Worm (Caenorhabditis elegans) whole organism, young adult: ENCODE measurements around the gene srx-87.
A peak's percentile ranks its signal among the peaks of the same experiment; 100 is the strongest.

Source experiments
- D2030.7 ChIP-seq: fragments of 200-800 bp; sonication (Bioruptor generic); IDR thresholded peaks from 2 replicates; pipeline ENCODE4 v1.3.6; 2022; ENCODE audit warnings: missing genetic modification reagents, missing genetic modification characterization, missing compliant biosample characterization
- F23B12.7 ChIP-seq: sonication (generic microtip); optimal IDR thresholded peaks from 2 replicates; lab custom pipeline; 2017; ENCODE audit warnings: missing genetic modification characterization, mild to moderate bottlenecking, missing compliant biosample characterization, antibody characterized with exemption, moderate library complexity; ENCODE audit not compliant: insufficient read depth
- F39B2.1 ChIP-seq: fragments of 200-800 bp; sonication (Bioruptor generic); IDR thresholded peaks from 2 replicates; pipeline ENCODE4 v1.3.6; 2022; ENCODE audit warnings: missing genetic modification reagents, missing genetic modification characterization, missing compliant biosample characterization
- F49E8.2 ChIP-seq: sonication (generic microtip); optimal IDR thresholded peaks from 3 replicates; lab custom pipeline; 2017; ENCODE audit warnings: missing genetic modification characterization, mild to moderate bottlenecking, missing compliant biosample characterization, antibody characterized with exemption, moderate library complexity; ENCODE audit not compliant: insufficient read depth
- K11D2.4 ChIP-seq: fragments of 200-800 bp; sonication (Bioruptor generic); IDR thresholded peaks from 2 replicates; pipeline ENCODE4 v1.3.6; 2022; ENCODE audit warnings: missing genetic modification reagents, missing genetic modification characterization, missing compliant biosample characterization
- T26A5.8 ChIP-seq: sonication (generic microtip); optimal IDR thresholded peaks from 2 replicates; lab custom pipeline; 2016; ENCODE audit warnings: missing genetic modification characterization, missing compliant biosample characterization
- Y56A3A.18 ChIP-seq: fragments of 200-800 bp; sonication (Bioruptor generic); IDR thresholded peaks from 2 replicates; pipeline ENCODE4 v1.3.6; 2022; ENCODE audit warnings: missing genetic modification reagents, missing genetic modification characterization, missing compliant biosample characterization
- Y79H2A.3 ChIP-seq: fragments of 200-800 bp; sonication (Bioruptor generic); conservative IDR thresholded peaks from 2 replicates; pipeline ENCODE4 v1.3.6; 2022; ENCODE audit warnings: missing genetic modification reagents, missing genetic modification characterization, missing compliant biosample characterization
- Y95B8A.8 ChIP-seq: fragments of 200-800 bp; sonication (Bioruptor generic); IDR thresholded peaks from 2 replicates; pipeline ENCODE4 v1.3.6; 2022; ENCODE audit warnings: missing genetic modification reagents, missing genetic modification characterization, missing compliant biosample characterization
- ZK185.1 ChIP-seq: sonication (generic microtip); optimal IDR thresholded peaks from 2 replicates; lab custom pipeline; 2016; ENCODE audit warnings: mild to moderate bottlenecking, missing genetic modification characterization, missing compliant biosample characterization; ENCODE audit not compliant: poor library complexity, severe bottlenecking
- aptf-3 ChIP-seq: fragments of 200-800 bp; sonication (Bioruptor generic); IDR thresholded peaks from 2 replicates; pipeline ENCODE4 v1.3.6; 2022; ENCODE audit warnings: missing genetic modification characterization, missing compliant biosample characterization
- athp-1 ChIP-seq: sonication (generic microtip); optimal IDR thresholded peaks from 2 replicates; lab custom pipeline; 2017; ENCODE audit warnings: mild to moderate bottlenecking, missing genetic modification characterization, missing compliant biosample characterization
- bed-1 ChIP-seq: fragments of 200-800 bp; sonication (Bioruptor generic); IDR thresholded peaks from 2 replicates; pipeline ENCODE4 v1.3.6; 2022; ENCODE audit warnings: missing genetic modification reagents, missing genetic modification characterization, missing compliant biosample characterization
- ccch-3 ChIP-seq: fragments of 200-800 bp; sonication (Bioruptor generic); optimal IDR thresholded peaks from 2 replicates; lab custom pipeline; 2018; ENCODE audit warnings: mild to moderate bottlenecking, missing genetic modification characterization, missing compliant biosample characterization
- cebp-1 ChIP-seq, 2 experiments: fragments of 200-800 bp in 1 of 2; sonication (Bioruptor generic) in 1 of 2; sonication (generic microtip) in 1 of 2; IDR thresholded peaks in 1 of 2; optimal IDR thresholded peaks in 1 of 2; 2 replicates each; pipeline versions ENCODE4 v1.3.6 to Lab custom; 2017 to 2022; ENCODE audit warnings: missing compliant biosample characterization in 2 of 2, missing genetic modification characterization in 2 of 2, mild to moderate bottlenecking in 1 of 2, missing genetic modification reagents in 1 of 2, moderate library complexity in 1 of 2
- cebp-2 ChIP-seq: fragments of 200-800 bp; sonication (Bioruptor generic); IDR thresholded peaks from 2 replicates; pipeline ENCODE4 v1.3.6; 2022; ENCODE audit warnings: missing genetic modification characterization, missing compliant biosample characterization
- ceh-100 ChIP-seq: fragments of 200-800 bp; sonication (Bioruptor generic); IDR thresholded peaks from 2 replicates; pipeline ENCODE4 v1.3.6; 2022; ENCODE audit warnings: missing genetic modification reagents, missing genetic modification characterization, missing compliant biosample characterization
- ceh-79 ChIP-seq: sonication (generic microtip); optimal IDR thresholded peaks from 2 replicates; lab custom pipeline; 2017; ENCODE audit warnings: mild to moderate bottlenecking, missing genetic modification characterization, missing compliant biosample characterization
- dpff-1 ChIP-seq: sonication (generic microtip); optimal IDR thresholded peaks from 2 replicates; lab custom pipeline; 2017; ENCODE audit warnings: mild to moderate bottlenecking, missing genetic modification characterization, missing compliant biosample characterization
- efl-1 ChIP-seq: fragments of 150-350 bp; optimal IDR thresholded peaks from 2 replicates; lab custom pipeline; 2014; ENCODE audit warnings: missing biosample characterization, missing genetic modification reagents, missing genetic modification characterization
- egl-44 ChIP-seq: fragments of 200-800 bp; sonication (Bioruptor generic); IDR thresholded peaks from 2 replicates; pipeline ENCODE4 v1.3.6; 2022; ENCODE audit warnings: missing genetic modification reagents, missing genetic modification characterization, missing compliant biosample characterization
- fkh-3 ChIP-seq: sonication (generic microtip); optimal IDR thresholded peaks from 2 replicates; lab custom pipeline; 2016; ENCODE audit warnings: mild to moderate bottlenecking, missing genetic modification characterization, missing compliant biosample characterization
- gei-17 ChIP-seq: fragments of 200-800 bp; sonication (Bioruptor generic); optimal IDR thresholded peaks from 2 replicates; lab custom pipeline; 2018; ENCODE audit warnings: mild to moderate bottlenecking, missing genetic modification characterization, missing compliant biosample characterization
- hlh-12 ChIP-seq: sonication (generic microtip); optimal IDR thresholded peaks from 2 replicates; lab custom pipeline; 2016; ENCODE audit warnings: missing genetic modification characterization, missing compliant biosample characterization
- hmg-1.2 ChIP-seq: fragments of 200-800 bp; sonication (Bioruptor generic); IDR thresholded peaks from 2 replicates; pipeline ENCODE4 v1.3.6; 2022; ENCODE audit warnings: missing genetic modification reagents, missing genetic modification characterization, missing compliant biosample characterization
- lag-1 ChIP-seq: fragments of 200-800 bp; sonication (Bioruptor generic); IDR thresholded peaks from 2 replicates; pipeline ENCODE4 v1.3.6; 2022; ENCODE audit warnings: missing genetic modification reagents, missing genetic modification characterization, missing compliant biosample characterization
- let-607 ChIP-seq, 2 experiments: fragments of 200-800 bp in 1 of 2; sonication (Bioruptor generic) in 1 of 2; sonication (generic microtip) in 1 of 2; optimal IDR thresholded peaks; 2 replicates each; lab custom pipeline; 2016 to 2018; ENCODE audit warnings: mild to moderate bottlenecking in 2 of 2, missing compliant biosample characterization in 2 of 2, missing genetic modification characterization in 2 of 2, moderate library complexity in 2 of 2, missing genotype in 1 of 2
- lin-26 ChIP-seq: fragments of 200-800 bp; sonication (Bioruptor generic); IDR thresholded peaks from 2 replicates; pipeline ENCODE4 v1.3.6; 2022; ENCODE audit warnings: missing genetic modification reagents, missing genetic modification characterization, missing compliant biosample characterization
- lin-35 ChIP-seq, 3 experiments: fragments of 150-350 bp in 2 of 3; sonication (generic microtip) in 1 of 3; optimal IDR thresholded peaks; 2 replicates each; lab custom pipeline; 2014 to 2018; ENCODE audit warnings: missing biosample characterization in 3 of 3, missing genetic modification characterization in 3 of 3, missing genetic modification reagents in 3 of 3
- lin-40 ChIP-seq: sonication (generic microtip); optimal IDR thresholded peaks from 2 replicates; lab custom pipeline; 2016; ENCODE audit warnings: missing genetic modification characterization, mild to moderate bottlenecking, missing compliant biosample characterization, missing genotype, missing genetic modification reagents
- lin-54 ChIP-seq: fragments of 200-800 bp; sonication (Bioruptor generic); optimal IDR thresholded peaks from 2 replicates; lab custom pipeline; 2018; ENCODE audit warnings: mild to moderate bottlenecking, missing genetic modification characterization, missing compliant biosample characterization
- lsy-27 ChIP-seq: sonication (generic microtip); optimal IDR thresholded peaks from 2 replicates; lab custom pipeline; 2017; ENCODE audit warnings: missing genetic modification characterization, mild to moderate bottlenecking, missing compliant biosample characterization, antibody characterized with exemption, missing genotype, borderline replicate concordance; ENCODE audit not compliant: insufficient read depth
- madf-10 ChIP-seq: sonication (generic microtip); optimal IDR thresholded peaks from 2 replicates; lab custom pipeline; 2016; ENCODE audit warnings: mild to moderate bottlenecking, missing genetic modification characterization, missing compliant biosample characterization
- madf-6 ChIP-seq: fragments of 200-800 bp; sonication (Bioruptor generic); IDR thresholded peaks from 2 replicates; pipeline ENCODE4 v1.3.6; 2022; ENCODE audit warnings: missing genetic modification reagents, missing genetic modification characterization, missing compliant biosample characterization
- nfya-2 ChIP-seq: fragments of 200-800 bp; sonication (Bioruptor generic); IDR thresholded peaks from 2 replicates; pipeline ENCODE4 v1.3.6; 2022; ENCODE audit warnings: missing genetic modification reagents, missing genetic modification characterization, missing compliant biosample characterization
- nhr-179 ChIP-seq: sonication (generic microtip); optimal IDR thresholded peaks from 2 replicates; lab custom pipeline; 2016; ENCODE audit warnings: mild to moderate bottlenecking, missing genetic modification characterization, missing compliant biosample characterization
- pha-4 ChIP-seq: fragments of 150-350 bp; sonication (generic microtip); optimal IDR thresholded peaks from 2 replicates; lab custom pipeline; 2014; ENCODE audit warnings: missing biosample characterization, missing genetic modification reagents, missing genetic modification characterization
- rcor-1 ChIP-seq: fragments of 200-800 bp; sonication (Bioruptor generic); IDR thresholded peaks from 2 replicates; pipeline ENCODE4 v1.3.6; 2022; ENCODE audit warnings: missing genetic modification reagents, missing genetic modification characterization, missing compliant biosample characterization
- rec-8 ChIP-seq, 2 experiments: sonication (generic microtip); optimal IDR thresholded peaks; 2 replicates each; lab custom pipeline; 2016; ENCODE audit warnings: mild to moderate bottlenecking in 2 of 2, missing genetic modification characterization in 2 of 2, missing genetic modification reagents in 2 of 2, missing genotype in 2 of 2, missing biosample characterization in 1 of 2, missing compliant biosample characterization in 1 of 2, moderate library complexity in 1 of 2
- sea-2 ChIP-seq: fragments of 200-800 bp; sonication (Bioruptor generic); IDR thresholded peaks from 2 replicates; pipeline ENCODE4 v1.3.6; 2022; ENCODE audit warnings: missing genetic modification characterization, missing compliant biosample characterization
- sptf-2 ChIP-seq: fragments of 200-800 bp; sonication (Bioruptor generic); optimal IDR thresholded peaks from 2 replicates; lab custom pipeline; 2018; ENCODE audit warnings: mild to moderate bottlenecking, missing genetic modification characterization, missing compliant biosample characterization
- tlf-1 ChIP-seq: fragments of 200-800 bp; sonication (Bioruptor generic); optimal IDR thresholded peaks from 2 replicates; lab custom pipeline; 2018; ENCODE audit warnings: mild to moderate bottlenecking, missing genetic modification characterization, missing compliant biosample characterization
- unc-62 ChIP-seq: fragments of 150-350 bp; optimal IDR thresholded peaks from 2 replicates; lab custom pipeline; 2014; ENCODE audit warnings: missing biosample characterization, missing genetic modification reagents, missing genetic modification characterization
- zfh-2 ChIP-seq: fragments of 200-800 bp; sonication (Bioruptor generic); conservative IDR thresholded peaks from 2 replicates; pipeline ENCODE4 v1.3.6; 2022; ENCODE audit warnings: missing genetic modification reagents, missing genetic modification characterization, missing compliant biosample characterization
- ztf-18 ChIP-seq: sonication (generic microtip); optimal IDR thresholded peaks from 2 replicates; lab custom pipeline; 2016; ENCODE audit warnings: missing genotype, mild to moderate bottlenecking, missing genetic modification characterization, missing compliant biosample characterization
- ztf-22 ChIP-seq: fragments of 200-800 bp; sonication (Bioruptor generic); optimal IDR thresholded peaks from 2 replicates; lab custom pipeline; 2018; ENCODE audit warnings: mild to moderate bottlenecking, missing genetic modification characterization, moderate library complexity, missing compliant biosample characterization
- ztf-26 ChIP-seq: sonication (generic microtip); optimal IDR thresholded peaks from 2 replicates; lab custom pipeline; 2017; ENCODE audit warnings: missing genetic modification characterization, missing compliant biosample characterization
- ztf-6 ChIP-seq: fragments of 200-800 bp; sonication (Bioruptor generic); IDR thresholded peaks from 2 replicates; pipeline ENCODE4 v1.3.6; 2022; ENCODE audit warnings: missing genetic modification reagents, missing genetic modification characterization, missing compliant biosample characterization

srx-87 gene

ce11 chrV:11585122-11585521 lies 20.4 kb downstream of the srx-87 start (continued):
- no peak for TF ChIP-seq unc-62 (GFP tag; lab: Kevin White, UChicago)
- TF ChIP-seq ztf-26 (tag; lab: Kevin White, UChicago), result no peak
- no peak for TF ChIP-seq T26A5.8 (tag; lab: Kevin White, UChicago)
- peak; percentile 81 for TF ChIP-seq hmg-1.2 (GFP tag; lab: Robert Waterston, UW)
- no peak for TF ChIP-seq lin-40 (tag; lab: Kevin White, UChicago)
- no peak for TF ChIP-seq ccch-3 (GFP tag; lab: Kevin White, UChicago)
- no peak for TF ChIP-seq Y95B8A.8 (GFP tag; lab: Robert Waterston, UW)
- TF ChIP-seq F23B12.7 (tag; lab: Kevin White, UChicago), result no peak
- TF ChIP-seq F49E8.2, result peak; percentile 56
- TF ChIP-seq K11D2.4 (GFP tag; lab: Robert Waterston, UW), result no peak
- no peak for TF ChIP-seq sptf-2 (GFP tag; lab: Kevin White, UChicago)
- no peak for TF ChIP-seq ztf-22 (GFP tag; lab: Kevin White, UChicago)
- no peak for TF ChIP-seq bed-1 (GFP tag; lab: Robert Waterston, UW)
- no peak for TF ChIP-seq lin-35 (GFP tag; optimal IDR thresholded peaks at IDR 0.05; lab: Kevin White, UChicago)
- TF ChIP-seq efl-1, result no peak
- peak; percentile 68 for TF ChIP-seq rcor-1 (GFP tag; lab: Robert Waterston, UW)
- TF ChIP-seq cebp-2 (GFP tag; lab: Robert Waterston, UW), result no peak
- TF ChIP-seq ceh-79 (tag; lab: Kevin White, UChicago), result no peak
- no peak for TF ChIP-seq lin-54 (GFP tag; lab: Kevin White, UChicago)
- TF ChIP-seq zfh-2, result no peak
- peak; percentile 77 for TF ChIP-seq D2030.7 (GFP tag; lab: Robert Waterston, UW)
- peak; percentile 51 for TF ChIP-seq ceh-100 (GFP tag; lab: Robert Waterston, UW)
- no peak for TF ChIP-seq aptf-3
- no peak for TF ChIP-seq cebp-1 (GFP tag; IDR thresholded peaks at IDR 0.05; lab: Robert Waterston, UW)
- TF ChIP-seq cebp-1 (tag; optimal IDR thresholded peaks at IDR 0.05; lab: Kevin White, UChicago), result no peak
- TF ChIP-seq madf-10 (tag; lab: Kevin White, UChicago), result no peak
- no peak for TF ChIP-seq let-607 (tag; optimal IDR thresholded peaks at IDR 0.05; lab: Kevin White, UChicago)
- TF ChIP-seq pha-4, result no peak
- TF ChIP-seq Y79H2A.3 (GFP tag; lab: Robert Waterston, UW), result no peak
- TF ChIP-seq hlh-12 (tag; lab: Kevin White, UChicago), result no peak
- TF ChIP-seq nfya-2 (GFP tag; lab: Robert Waterston, UW), result no peak
- TF ChIP-seq nhr-179, result no peak
- peak; percentile 99 for TF ChIP-seq lin-26 (GFP tag; lab: Robert Waterston, UW)
- peak in 1 of 2 experiments; percentile 22 for TF ChIP-seq rec-8 (tag; optimal IDR thresholded peaks at IDR 0.05; lab: Kevin White, UChicago)
- TF ChIP-seq tlf-1 (GFP tag; lab: Kevin White, UChicago), result no peak
- no peak for TF ChIP-seq Y56A3A.18 (GFP tag; lab: Robert Waterston, UW)
- TF ChIP-seq sea-2, result no peak
- TF ChIP-seq lsy-27, result no peak
- no peak for TF ChIP-seq ztf-6
- no peak for TF ChIP-seq egl-44
- no peak for TF ChIP-seq athp-1
- TF ChIP-seq dpff-1 (tag; lab: Kevin White, UChicago), result no peak
- TF ChIP-seq F39B2.1 (GFP tag; lab: Robert Waterston, UW), result no peak
- no peak for TF ChIP-seq fkh-3 (tag; lab: Kevin White, UChicago)
- no peak for TF ChIP-seq lag-1
- no peak for TF ChIP-seq ZK185.1 (tag; lab: Kevin White, UChicago)
- TF ChIP-seq madf-6 (GFP tag; lab: Robert Waterston, UW), result peak; percentile 70; the same call in 1 of the 2 replicates
- TF ChIP-seq ztf-18, result peak; percentile 17
- TF ChIP-seq gei-17 (GFP tag; lab: Kevin White, UChicago), result no peak
